Worm (Caenorhabditis elegans) whole organism, L1 larva: ENCODE data around the gene scav-5.
A peak's percentile ranks its signal among the peaks of the same experiment; 100 is the strongest.

ENCODE experiments used
- C16A3.4 ChIP-seq: fragments of 150-350 bp; optimal IDR thresholded peaks from 2 replicates; lab custom pipeline; 2014; ENCODE audit warnings: missing biosample characterization, missing genetic modification characterization
- F16B12.6 ChIP-seq: fragments of 150-350 bp; optimal IDR thresholded peaks from 2 replicates; lab custom pipeline; 2014; ENCODE audit warnings: missing biosample characterization, missing genetic modification characterization
- aha-1 ChIP-seq: fragments of 150-350 bp; optimal IDR thresholded peaks from 2 replicates; lab custom pipeline; 2014; ENCODE audit warnings: missing biosample characterization, missing genetic modification characterization
- alr-1 ChIP-seq: fragments of 200-800 bp; sonication (Bioruptor generic); optimal IDR thresholded peaks from 2 replicates; lab custom pipeline; 2018; ENCODE audit warnings: borderline replicate concordance, mild to moderate bottlenecking, missing genetic modification characterization, missing compliant biosample characterization
- aly-2 ChIP-seq: fragments of 150-350 bp; optimal IDR thresholded peaks from 2 replicates; lab custom pipeline; 2014; ENCODE audit warnings: missing biosample characterization, missing genetic modification characterization
- ama-1 ChIP-seq: fragments of 150-350 bp; optimal IDR thresholded peaks from 2 replicates; lab custom pipeline; 2014
- blmp-1 ChIP-seq: fragments of 150-350 bp; optimal IDR thresholded peaks from 2 replicates; lab custom pipeline; 2014; ENCODE audit warnings: missing biosample characterization, missing genetic modification characterization
- ceh-8 ChIP-seq: fragments of 200-800 bp; sonication (Bioruptor generic); optimal IDR thresholded peaks from 2 replicates; lab custom pipeline; 2018; ENCODE audit warnings: mild to moderate bottlenecking, missing genetic modification characterization, moderate library complexity, missing compliant biosample characterization
- ceh-88 ChIP-seq: fragments of 200-800 bp; sonication (Bioruptor generic); IDR thresholded peaks from 2 replicates; pipeline ENCODE4 v1.3.6; 2022; ENCODE audit warnings: missing genetic modification characterization, missing compliant biosample characterization
- ceh-90 ChIP-seq: sonication (generic microtip); optimal IDR thresholded peaks from 2 replicates; lab custom pipeline; 2016; ENCODE audit warnings: missing genetic modification characterization, missing compliant biosample characterization
- dsc-1 ChIP-seq: sonication (generic microtip); optimal IDR thresholded peaks from 2 replicates; lab custom pipeline; 2016; ENCODE audit warnings: mild to moderate bottlenecking, missing genetic modification characterization, missing compliant biosample characterization
- efl-1 ChIP-seq, 4 experiments: fragments of 150-350 bp; optimal IDR thresholded peaks in 3 of 4; peaks in 1 of 4; 1 replicate in 1 of 4; 2 replicates in 3 of 4; lab custom pipeline; 2014; ENCODE audit warnings: missing biosample characterization in 2 of 4, missing genetic modification characterization in 2 of 4, missing genetic modification reagents in 2 of 4
- egl-13 ChIP-seq: sonication (generic microtip); optimal IDR thresholded peaks from 2 replicates; lab custom pipeline; 2016; ENCODE audit warnings: missing genotype, missing genetic modification reagents, missing genetic modification characterization, missing compliant biosample characterization
- elt-3 ChIP-seq, 6 experiments: fragments of 150-350 bp in 1 of 6; sonication (generic microtip); optimal IDR thresholded peaks; 2 replicates each; lab custom pipeline; 2017 to 2018; ENCODE audit warnings: missing biosample characterization in 6 of 6, missing genetic modification characterization in 6 of 6, inconsistent platforms in 1 of 6
- fkh-10 ChIP-seq: sonication (generic microtip); optimal IDR thresholded peaks from 2 replicates; lab custom pipeline; 2017; ENCODE audit warnings: missing biosample characterization, missing genetic modification reagents, missing genetic modification characterization
- fkh-4 ChIP-seq: sonication (generic microtip); optimal IDR thresholded peaks from 2 replicates; lab custom pipeline; 2016; ENCODE audit warnings: missing compliant biosample characterization, missing genetic modification characterization, borderline replicate concordance
- fos-1 ChIP-seq: fragments of 150-350 bp; optimal IDR thresholded peaks from 2 replicates; lab custom pipeline; 2014; ENCODE audit warnings: missing biosample characterization, missing genetic modification characterization
- hlh-17 ChIP-seq: fragments of 200-800 bp; sonication (Bioruptor generic); optimal IDR thresholded peaks from 2 replicates; lab custom pipeline; 2018; ENCODE audit warnings: missing genetic modification characterization, mild to moderate bottlenecking, missing compliant biosample characterization, moderate library complexity, borderline replicate concordance
- hlh-4 ChIP-seq: sonication (generic microtip); optimal IDR thresholded peaks from 2 replicates; lab custom pipeline; 2016; ENCODE audit warnings: mild to moderate bottlenecking, missing genetic modification characterization, missing compliant biosample characterization
- hpl-2 ChIP-seq: fragments of 150-350 bp; optimal IDR thresholded peaks from 2 replicates; lab custom pipeline; 2014; ENCODE audit warnings: missing biosample characterization, missing genetic modification reagents, missing genetic modification characterization
- isw-1 ChIP-seq: fragments of 200-800 bp; sonication (Bioruptor generic); IDR thresholded peaks from 2 replicates; pipeline ENCODE4 v1.3.6; 2022; ENCODE audit warnings: missing genetic modification characterization, missing compliant biosample characterization
- lin-14 ChIP-seq: fragments of 200-800 bp; sonication (Bioruptor generic); optimal IDR thresholded peaks from 2 replicates; lab custom pipeline; 2018; ENCODE audit warnings: mild to moderate bottlenecking, missing genetic modification characterization, moderate library complexity, missing compliant biosample characterization
- lin-35 ChIP-seq, 2 experiments: fragments of 150-350 bp; optimal IDR thresholded peaks; 2 replicates each; lab custom pipeline; 2014; ENCODE audit warnings: missing biosample characterization in 2 of 2, missing genetic modification characterization in 2 of 2, missing genetic modification reagents in 2 of 2
- lin-39 ChIP-seq: fragments of 150-350 bp; optimal IDR thresholded peaks from 2 replicates; lab custom pipeline; 2014; ENCODE audit warnings: missing biosample characterization, missing genetic modification reagents, missing genetic modification characterization
- lir-3 ChIP-seq: sonication (generic microtip); optimal IDR thresholded peaks from 2 replicates; lab custom pipeline; 2016; ENCODE audit warnings: mild to moderate bottlenecking, missing genetic modification characterization, moderate library complexity, missing compliant biosample characterization; ENCODE audit not compliant: poor library complexity
- lsy-2 ChIP-seq, 2 experiments: fragments of 150-350 bp; optimal IDR thresholded peaks; 2 replicates each; lab custom pipeline; 2014; ENCODE audit warnings: missing biosample characterization in 2 of 2, missing genetic modification characterization in 2 of 2
- mdl-1 ChIP-seq, 2 experiments: fragments of 150-350 bp; optimal IDR thresholded peaks; 2 replicates each; lab custom pipeline; 2014 to 2017; ENCODE audit warnings: missing biosample characterization in 2 of 2, missing genetic modification characterization in 2 of 2, inconsistent platforms in 1 of 2
- mef-2 ChIP-seq: fragments of 150-350 bp; optimal IDR thresholded peaks from 2 replicates; lab custom pipeline; 2014; ENCODE audit warnings: missing biosample characterization, missing genetic modification characterization
- mep-1 ChIP-seq: fragments of 150-350 bp; optimal IDR thresholded peaks from 2 replicates; lab custom pipeline; 2014; ENCODE audit warnings: missing biosample characterization, missing genetic modification characterization
- nhr-11 ChIP-seq: fragments of 150-350 bp; optimal IDR thresholded peaks from 2 replicates; lab custom pipeline; 2014; ENCODE audit warnings: missing biosample characterization, missing genetic modification characterization
- nhr-20 ChIP-seq: sonication (generic microtip); optimal IDR thresholded peaks from 2 replicates; lab custom pipeline; 2016; ENCODE audit warnings: mild to moderate bottlenecking, missing genetic modification characterization, missing compliant biosample characterization
- nhr-237 ChIP-seq: fragments of 150-350 bp; optimal IDR thresholded peaks from 2 replicates; lab custom pipeline; 2014; ENCODE audit warnings: missing biosample characterization, missing genetic modification characterization
- nhr-71 ChIP-seq: sonication (generic microtip); optimal IDR thresholded peaks from 2 replicates; lab custom pipeline; 2016; ENCODE audit warnings: mild to moderate bottlenecking, missing genetic modification characterization, moderate library complexity, missing compliant biosample characterization
- nhr-76 ChIP-seq: sonication (generic microtip); optimal IDR thresholded peaks from 2 replicates; lab custom pipeline; 2017; ENCODE audit warnings: missing biosample characterization, missing genetic modification characterization
- nhr-77 ChIP-seq: fragments of 150-350 bp; optimal IDR thresholded peaks from 2 replicates; lab custom pipeline; 2014; ENCODE audit warnings: missing biosample characterization, missing genetic modification characterization
- nhr-85 ChIP-seq: sonication (generic microtip); peaks from one replicate; lab custom pipeline; 2016; ENCODE audit warnings: missing genetic modification characterization, inconsistent platforms, missing compliant biosample characterization
- pqm-1 ChIP-seq: sonication (generic microtip); optimal IDR thresholded peaks from 3 replicates; lab custom pipeline; 2017; ENCODE audit warnings: missing biosample characterization, missing genetic modification characterization
- rnt-1 ChIP-seq: sonication (generic microtip); optimal IDR thresholded peaks from 2 replicates; lab custom pipeline; 2016; ENCODE audit warnings: mild to moderate bottlenecking, missing genetic modification characterization, moderate library complexity, missing compliant biosample characterization
- snu-23 ChIP-seq: sonication (generic microtip); optimal IDR thresholded peaks from 2 replicates; lab custom pipeline; 2016; ENCODE audit warnings: missing genetic modification characterization, missing compliant biosample characterization
- sox-4 ChIP-seq: sonication (generic microtip); optimal IDR thresholded peaks from 2 replicates; lab custom pipeline; 2016; ENCODE audit warnings: missing genetic modification characterization, missing compliant biosample characterization
- sup-37 ChIP-seq: fragments of 200-800 bp; sonication (Bioruptor generic); optimal IDR thresholded peaks from 2 replicates; lab custom pipeline; 2018; ENCODE audit warnings: mild to moderate bottlenecking, missing genetic modification characterization, missing compliant biosample characterization
- swsn-7 ChIP-seq: sonication (generic microtip); optimal IDR thresholded peaks from 2 replicates; lab custom pipeline; 2016; ENCODE audit warnings: missing genetic modification characterization, missing compliant biosample characterization
- tbx-2 ChIP-seq: sonication (generic microtip); optimal IDR thresholded peaks from 2 replicates; lab custom pipeline; 2016; ENCODE audit warnings: missing genetic modification characterization, missing compliant biosample characterization
- tlp-1 ChIP-seq: fragments of 150-350 bp; optimal IDR thresholded peaks from 2 replicates; lab custom pipeline; 2014; ENCODE audit warnings: missing biosample characterization, missing genetic modification characterization
- unc-130 ChIP-seq: fragments of 150-350 bp; optimal IDR thresholded peaks from 2 replicates; lab custom pipeline; 2017; ENCODE audit warnings: missing biosample characterization, missing genetic modification characterization, inconsistent platforms
- unc-86 ChIP-seq: sonication (generic microtip); optimal IDR thresholded peaks from 2 replicates; lab custom pipeline; 2016; ENCODE audit warnings: missing genetic modification characterization, missing compliant biosample characterization
- vab-15 ChIP-seq: sonication (generic microtip); optimal IDR thresholded peaks from 2 replicates; lab custom pipeline; 2017; ENCODE audit warnings: missing genotype, mild to moderate bottlenecking, missing genetic modification characterization, missing compliant biosample characterization
- xbp-1 ChIP-seq: sonication (generic microtip); optimal IDR thresholded peaks from 2 replicates; lab custom pipeline; 2016; ENCODE audit warnings: missing genetic modification characterization, missing compliant biosample characterization
- zip-4 ChIP-seq: fragments of 200-800 bp; sonication (Bioruptor generic); optimal IDR thresholded peaks from 2 replicates; lab custom pipeline; 2018; ENCODE audit warnings: mild to moderate bottlenecking, missing genetic modification characterization, moderate library complexity, missing compliant biosample characterization
- ztf-11 ChIP-seq, 2 experiments: sonication (generic microtip); optimal IDR thresholded peaks; 2 replicates each; lab custom pipeline; 2016 to 2017; ENCODE audit warnings: missing genetic modification characterization in 2 of 2, missing biosample characterization in 1 of 2, missing compliant biosample characterization in 1 of 2

Gene scav-5

ce11 chrX:9837989-9838541 is 20.1 kb upstream of the scav-5 start, which contains the start of gene ipla-2 (continued):
- TF ChIP-seq xbp-1 (tag; lab: Kevin White, UChicago) (peak; percentile 59), fos-1 (tag; lab: Kevin White, UChicago) (no peak), vab-15 (tag; lab: Kevin White, UChicago) (no peak), ceh-88 (no peak), mep-1 (tag; lab: Kevin White, UChicago) (peak; percentile 81), nhr-77 (tag; lab: Kevin White, UChicago) (no peak), tlp-1 (tag; lab: Kevin White, UChicago) (no peak), aly-2 (tag; lab: Kevin White, UChicago) (no peak), swsn-7 (peak; percentile 70), aha-1 (tag; lab: Kevin White, UChicago) (no peak), lin-35 (GFP tag; optimal IDR thresholded peaks at IDR 0.05; lab: Kevin White, UChicago) (peak; percentile 26 to 75), zip-4 (GFP tag; lab: Kevin White, UChicago) (no peak), hlh-4 (tag; lab: Kevin White, UChicago) (no peak), nhr-76 (tag; lab: Kevin White, UChicago) (no peak), nhr-11 (tag; lab: Kevin White, UChicago) (no peak), isw-1 (GFP tag; lab: Robert Waterston, UW) (peak; percentile 23), hlh-17 (no peak), fkh-10 (peak; percentile 46), pqm-1 (tag; lab: Kevin White, UChicago) (no peak), hpl-2 (peak; percentile 68), sox-4 (tag; lab: Kevin White, UChicago) (no peak), snu-23 (peak; percentile 88), ceh-90 (tag; lab: Kevin White, UChicago) (no peak), unc-130 (tag; lab: Kevin White, UChicago) (no peak), ceh-8 (GFP tag; lab: Kevin White, UChicago) (peak; percentile 32), egl-13 (tag; lab: Kevin White, UChicago) (peak; percentile 15), nhr-85 (tag; lab: Kevin White, UChicago) (peak; percentile 69), F16B12.6 (peak; percentile 20), C16A3.4 (tag; lab: Kevin White, UChicago) (peak; percentile 65), nhr-20 (tag; lab: Kevin White, UChicago) (peak; percentile 78), nhr-237 (tag; lab: Kevin White, UChicago) (no peak), lsy-2 (tag; optimal IDR thresholded peaks at IDR 0.05; lab: Kevin White, UChicago) (peak; percentile 59 to 70), ama-1 (lab: Kevin White, UChicago) (no peak), blmp-1 (tag; lab: Kevin White, UChicago) (peak; percentile 80)

ce11 chrX:9840864-9841263 is 17.3 kb upstream of the scav-5 start:
- no peak for TF ChIP-seq pqm-1 (tag; lab: Kevin White, UChicago)
- TF ChIP-seq mef-2: no peak
- TF ChIP-seq lin-14 (GFP tag; lab: Kevin White, UChicago): peak; percentile 35
- no peak for TF ChIP-seq aly-2 (tag; lab: Kevin White, UChicago)
- TF ChIP-seq aha-1 (tag; lab: Kevin White, UChicago): no peak
- no peak for TF ChIP-seq elt-3 (tag; optimal IDR thresholded peaks at IDR 0.05; lab: Kevin White, UChicago)
- TF ChIP-seq dsc-1 (tag; lab: Kevin White, UChicago): no peak
- TF ChIP-seq fkh-4 (tag; lab: Kevin White, UChicago): no peak
- no peak for TF ChIP-seq tbx-2
- TF ChIP-seq nhr-77 (tag; lab: Kevin White, UChicago): no peak
- no peak for TF ChIP-seq unc-86 (tag; lab: Kevin White, UChicago)
- TF ChIP-seq lin-39 (tag; lab: Kevin White, UChicago): peak; percentile 72
- TF ChIP-seq alr-1 (tag; lab: Kevin White, UChicago): no peak
- TF ChIP-seq ceh-88: no peak
- TF ChIP-seq nhr-71: peak; percentile 45
- TF ChIP-seq efl-1 (optimal IDR thresholded peaks at IDR 0.05; lab: Kevin White, UChicago): no peak
- no peak for TF ChIP-seq efl-1 (GFP tag; optimal IDR thresholded peaks at IDR 0.05 in 1 of 2; lab: Kevin White, UChicago)
- TF ChIP-seq ztf-11 (tag; optimal IDR thresholded peaks at IDR 0.05; lab: Kevin White, UChicago): no peak
- no peak for TF ChIP-seq lir-3
- no peak for TF ChIP-seq sox-4 (tag; lab: Kevin White, UChicago)
- no peak for TF ChIP-seq mdl-1 (tag; optimal IDR thresholded peaks at IDR 0.05; lab: Kevin White, UChicago)
- no peak for TF ChIP-seq C16A3.4 (tag; lab: Kevin White, UChicago)
- peak in 1 of 2 experiments; percentile 5 for TF ChIP-seq lsy-2 (tag; optimal IDR thresholded peaks at IDR 0.05; lab: Kevin White, UChicago)
- no peak for TF ChIP-seq nhr-237 (tag; lab: Kevin White, UChicago)
- TF ChIP-seq sup-37 (GFP tag; lab: Kevin White, UChicago): no peak
- no peak for TF ChIP-seq nhr-76 (tag; lab: Kevin White, UChicago)
- TF ChIP-seq rnt-1 (tag; lab: Kevin White, UChicago): peak; percentile 78
- TF ChIP-seq isw-1 (GFP tag; lab: Robert Waterston, UW): no peak
- no peak for TF ChIP-seq snu-23
